Fruit fly (Drosophila melanogaster) whole organism, pupa: ENCODE data around the gene Acn.

Source experiments
- CG10348 ChIP-seq: fragments of 200-800 bp; sonication (Bioruptor generic); IDR thresholded peaks from 2 replicates; pipeline ENCODE4 v1.3.6; 2022; ENCODE audit warnings: missing biosample characterization, missing genetic modification characterization
- CG12605 ChIP-seq: fragments of 200-800 bp; sonication (Bioruptor generic); IDR thresholded peaks from 2 replicates; pipeline ENCODE4 v1.3.6; 2022; ENCODE audit warnings: missing biosample characterization, missing genetic modification characterization
- CG13204 ChIP-seq: fragments of 200-800 bp; sonication (Bioruptor generic); optimal IDR thresholded peaks from 2 replicates; lab custom pipeline; 2018; ENCODE audit warnings: missing biosample characterization, mild to moderate bottlenecking, missing genetic modification characterization, moderate library complexity
- CG14655 ChIP-seq: fragments of 200-800 bp; sonication (Bioruptor generic); optimal IDR thresholded peaks from 3 replicates; lab custom pipeline; 2017; ENCODE audit warnings: mild to moderate bottlenecking, missing biosample characterization, missing genetic modification reagents, missing genetic modification characterization
- CG15710 ChIP-seq: fragments of 200-800 bp; sonication (Bioruptor generic); optimal IDR thresholded peaks from 2 replicates; lab custom pipeline; 2018; ENCODE audit warnings: missing biosample characterization, mild to moderate bottlenecking, missing genetic modification characterization, moderate library complexity
- CG17806 ChIP-seq: fragments of 200-800 bp; sonication (Bioruptor generic); optimal IDR thresholded peaks from 2 replicates; lab custom pipeline; 2018; ENCODE audit warnings: missing biosample characterization, mild to moderate bottlenecking, missing genetic modification characterization, moderate library complexity
- CG32121 ChIP-seq: fragments of 200-800 bp; sonication (Bioruptor generic); IDR thresholded peaks from 2 replicates; pipeline ENCODE4 v1.3.6; 2022; ENCODE audit warnings: missing biosample characterization, missing genetic modification characterization
- CG34367 ChIP-seq: fragments of 200-800 bp; sonication (Bioruptor generic); optimal IDR thresholded peaks from 2 replicates; lab custom pipeline; 2018; ENCODE audit warnings: missing biosample characterization, mild to moderate bottlenecking, missing genetic modification characterization
- CG4496 ChIP-seq: fragments of 200-800 bp; sonication (Bioruptor generic); IDR thresholded peaks from 3 replicates; pipeline ENCODE4 v1.3.6; 2022; ENCODE audit warnings: missing biosample characterization, missing genetic modification characterization
- CG8159 ChIP-seq: fragments of 200-800 bp; sonication (Bioruptor generic); optimal IDR thresholded peaks from 3 replicates; lab custom pipeline; 2018; ENCODE audit warnings: missing biosample characterization, mild to moderate bottlenecking, missing genetic modification characterization, moderate library complexity
- CG8301 ChIP-seq: fragments of 200-800 bp; sonication (Bioruptor generic); optimal IDR thresholded peaks from 2 replicates; lab custom pipeline; 2018; ENCODE audit warnings: missing biosample characterization, mild to moderate bottlenecking, missing genetic modification characterization
- CG9948 ChIP-seq: fragments of 200-800 bp; sonication (Bioruptor generic); optimal IDR thresholded peaks from 2 replicates; lab custom pipeline; 2018; ENCODE audit warnings: missing biosample characterization, mild to moderate bottlenecking, missing genetic modification characterization, moderate library complexity
- D1 ChIP-seq: fragments of 200-800 bp; sonication (Bioruptor generic); optimal IDR thresholded peaks from 2 replicates; lab custom pipeline; 2018; ENCODE audit warnings: missing biosample characterization, mild to moderate bottlenecking, missing genetic modification characterization, moderate library complexity
- EcR ChIP-seq: fragments of 200-800 bp; sonication (Bioruptor generic); optimal IDR thresholded peaks from 3 replicates; lab custom pipeline; 2019; ENCODE audit warnings: missing biosample characterization, missing genetic modification characterization, mild to moderate bottlenecking, moderate library complexity, missing genetic modification reagents
- Ets98B ChIP-seq: fragments of 200-800 bp; sonication (Bioruptor generic); IDR thresholded peaks from 2 replicates; pipeline ENCODE4 v1.3.6; 2022; ENCODE audit warnings: missing biosample characterization, missing genetic modification characterization
- Pif1A ChIP-seq: fragments of 200-800 bp; sonication (Bioruptor generic); optimal IDR thresholded peaks from 3 replicates; lab custom pipeline; 2016; ENCODE audit warnings: missing biosample characterization, missing genetic modification characterization
- Pif1B ChIP-seq: fragments of 200-800 bp; sonication (Bioruptor generic); optimal IDR thresholded peaks from 3 replicates; lab custom pipeline; 2016; ENCODE audit warnings: missing biosample characterization, missing genetic modification characterization
- Snoo ChIP-seq: fragments of 200-800 bp; sonication (Bioruptor generic); optimal IDR thresholded peaks from 3 replicates; lab custom pipeline; 2017; ENCODE audit warnings: missing biosample characterization, mild to moderate bottlenecking, missing genetic modification characterization, inconsistent platforms
- fd96Ca ChIP-seq: fragments of 200-800 bp; sonication (Bioruptor generic); IDR thresholded peaks from 3 replicates; pipeline ENCODE4 v1.3.6; 2022; ENCODE audit warnings: missing biosample characterization, missing genetic modification characterization
- gl ChIP-seq: fragments of 200-800 bp; sonication (Bioruptor generic); optimal IDR thresholded peaks from 2 replicates; lab custom pipeline; 2018; ENCODE audit warnings: missing biosample characterization, mild to moderate bottlenecking, missing genetic modification characterization
- rn ChIP-seq: fragments of 200-800 bp; sonication (Bioruptor generic); IDR thresholded peaks from 2 replicates; pipeline ENCODE4 v1.3.6; 2022; ENCODE audit warnings: missing biosample characterization, missing genetic modification characterization

Acn gene

dm6 chr2L:19071713-19072112, 26.6 kb downstream of the Acn start:
- no peak for TF ChIP-seq rn (GFP tag; lab: Robert Waterston, UW)
- no peak for TF ChIP-seq CG10348 (GFP tag; lab: Robert Waterston, UW)
- no peak for TF ChIP-seq Snoo (tag; lab: Kevin White, UChicago)
- no peak for TF ChIP-seq Pif1B (GFP tag; lab: Kevin White, UChicago)
- no peak for TF ChIP-seq CG9948 (tag; lab: Kevin White, UChicago)
- TF ChIP-seq CG17806 (tag; lab: Kevin White, UChicago): no peak
- TF ChIP-seq EcR: no peak
- no peak for TF ChIP-seq D1
- no peak for TF ChIP-seq CG34367 (tag; lab: Kevin White, UChicago)
- no peak for TF ChIP-seq fd96Ca (GFP tag; lab: Robert Waterston, UW)
- no peak for TF ChIP-seq gl

DNA sequence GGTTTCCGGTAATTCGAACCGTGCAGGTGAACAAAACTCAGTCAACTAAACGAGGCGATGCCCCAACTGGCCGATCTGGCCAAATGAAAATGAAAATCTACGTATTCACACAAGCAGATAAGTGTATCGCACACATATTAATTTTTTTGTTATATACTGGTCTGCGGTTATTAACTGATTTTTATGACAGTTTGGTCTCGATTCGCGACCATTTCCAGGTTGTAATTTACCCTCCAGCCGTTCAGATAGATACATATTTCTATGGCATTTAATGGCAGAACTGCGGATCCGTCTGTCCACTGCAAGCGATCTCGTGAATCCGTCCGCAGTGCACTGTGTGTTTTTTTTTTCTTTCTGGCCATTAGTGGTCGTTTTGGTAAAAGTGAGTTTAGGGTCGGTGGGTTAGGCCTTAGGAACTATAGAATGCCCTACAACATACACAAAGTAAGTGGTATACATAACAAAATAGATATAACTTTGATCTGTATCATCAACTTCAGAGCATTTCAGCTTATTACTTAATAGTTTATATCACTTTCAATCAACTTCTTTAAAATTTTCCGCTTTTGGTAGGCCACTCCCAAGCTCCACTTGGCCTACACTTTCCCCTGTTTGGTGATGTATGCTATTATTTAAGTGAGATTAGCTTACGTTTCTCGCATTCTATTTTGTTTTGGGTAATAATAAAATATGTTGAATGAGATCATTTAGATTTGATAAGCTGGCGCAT, 29.1 kb downstream of the Acn start, which contains the start of gene CG17572:
Gene CG17572, minus strand, starts transcription at position 51 of the 730 bp plus-strand sequence.
- no peak for TF ChIP-seq CG10348 (GFP tag; lab: Robert Waterston, UW)
- no peak for TF ChIP-seq CG8301 (tag; lab: Kevin White, UChicago)
- TF ChIP-seq Ets98B (GFP tag; lab: Robert Waterston, UW): no peak
- no peak for TF ChIP-seq CG12605 (GFP tag; lab: Robert Waterston, UW)
- no peak for TF ChIP-seq CG34367 (tag; lab: Kevin White, UChicago)
- TF ChIP-seq fd96Ca (GFP tag; lab: Robert Waterston, UW): no peak
- no peak for TF ChIP-seq CG15710 (tag; lab: Kevin White, UChicago)
- no peak for TF ChIP-seq rn (GFP tag; lab: Robert Waterston, UW)
- TF ChIP-seq CG17806 (tag; lab: Kevin White, UChicago): no peak
- TF ChIP-seq CG14655 (GFP tag; lab: Kevin White, UChicago): no peak
- TF ChIP-seq CG4496: no peak

DNA sequence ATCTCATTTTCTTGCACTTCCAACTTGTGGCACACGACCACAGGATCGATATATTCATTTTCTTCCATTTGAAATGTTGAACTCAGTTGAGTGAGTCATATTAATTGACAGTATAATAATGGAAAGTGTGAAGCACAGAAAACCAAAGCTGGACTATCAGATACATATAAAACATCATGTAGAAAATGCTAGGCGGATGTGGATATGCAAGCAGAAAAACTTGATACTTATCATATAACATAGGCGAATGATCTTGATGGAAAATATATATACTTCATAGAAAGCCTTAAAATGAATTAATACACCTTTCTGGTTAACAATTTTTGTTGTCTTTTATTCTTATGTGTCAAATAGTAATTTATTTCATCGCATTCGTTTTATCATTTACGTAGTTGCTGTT, 33.8 kb downstream of the Acn start, which contains the start of gene CG10700:
Gene CG10700, minus strand, starts transcription at position 101 of the 400 bp plus-strand sequence.
- no peak for TF ChIP-seq CG8301 (tag; lab: Kevin White, UChicago)
- no peak for TF ChIP-seq fd96Ca (GFP tag; lab: Robert Waterston, UW)
- no peak for TF ChIP-seq Pif1B (GFP tag; lab: Kevin White, UChicago)
- no peak for TF ChIP-seq CG34367 (tag; lab: Kevin White, UChicago)
- no peak for TF ChIP-seq CG4496
- TF ChIP-seq CG15710 (tag; lab: Kevin White, UChicago): no peak
- TF ChIP-seq gl: no peak
- no peak for TF ChIP-seq CG14655 (GFP tag; lab: Kevin White, UChicago)
- TF ChIP-seq CG32121: no peak
- TF ChIP-seq Ets98B (GFP tag; lab: Robert Waterston, UW): no peak
- TF ChIP-seq D1: no peak
- TF ChIP-seq Pif1A (GFP tag; lab: Kevin White, UChicago): no peak
- no peak for TF ChIP-seq CG10348 (GFP tag; lab: Robert Waterston, UW)
- no peak for TF ChIP-seq CG8159 (tag; lab: Kevin White, UChicago)
- no peak for TF ChIP-seq rn (GFP tag; lab: Robert Waterston, UW)
- TF ChIP-seq EcR: no peak

dm6 chr2L:19079742-19080141, 34.6 kb downstream of the Acn start:
- TF ChIP-seq rn (GFP tag; lab: Robert Waterston, UW): no peak
- no peak for TF ChIP-seq gl
- no peak for TF ChIP-seq Pif1A (GFP tag; lab: Kevin White, UChicago)
- no peak for TF ChIP-seq fd96Ca (GFP tag; lab: Robert Waterston, UW)
- no peak for TF ChIP-seq EcR
- TF ChIP-seq CG15710 (tag; lab: Kevin White, UChicago): no peak
- TF ChIP-seq CG34367 (tag; lab: Kevin White, UChicago): no peak
- no peak for TF ChIP-seq CG4496
- TF ChIP-seq Snoo (tag; lab: Kevin White, UChicago): no peak

- TF ChIP-seq CG34367 (tag; lab: Kevin White, UChicago) (no peak), D1 (no peak), rn (GFP tag; lab: Robert Waterston, UW) (no peak), Pif1B (GFP tag; lab: Kevin White, UChicago) (no peak), CG32121 (no peak), CG15710 (tag; lab: Kevin White, UChicago) (no peak), Snoo (tag; lab: Kevin White, UChicago) (no peak), CG17806 (tag; lab: Kevin White, UChicago) (no peak), Ets98B (GFP tag; lab: Robert Waterston, UW) (no peak), fd96Ca (GFP tag; lab: Robert Waterston, UW) (no peak)
Observed at dm6 chr2L:19083320-19083764, 38.2 kb downstream of the Acn start.

DNA sequence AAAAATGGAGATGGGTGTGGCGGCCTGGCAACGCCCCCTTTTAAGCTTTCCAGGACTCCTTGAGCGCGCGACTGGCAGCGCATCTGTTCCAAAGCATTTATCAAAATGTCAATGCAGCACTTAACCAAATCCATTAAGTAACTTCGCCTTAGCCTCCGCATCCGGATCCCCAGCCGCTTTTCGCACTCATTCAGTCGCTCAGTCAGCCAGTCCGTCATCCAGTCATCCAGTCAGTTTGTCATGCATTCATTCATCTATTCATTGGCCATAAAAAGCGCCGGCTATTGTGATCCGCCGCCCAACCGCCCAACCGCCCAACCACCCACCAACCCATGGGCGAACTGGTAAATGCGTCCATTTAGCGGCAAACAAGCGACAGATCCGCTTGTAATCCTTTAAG, 43.7 kb downstream of the Acn start:
- TF ChIP-seq fd96Ca (GFP tag; lab: Robert Waterston, UW): no peak
- TF ChIP-seq rn (GFP tag; lab: Robert Waterston, UW): no peak
- TF ChIP-seq EcR: no peak
- TF ChIP-seq CG13204 (GFP tag; lab: Kevin White, UChicago): no peak
- no peak for TF ChIP-seq Snoo (tag; lab: Kevin White, UChicago)
- TF ChIP-seq CG15710 (tag; lab: Kevin White, UChicago): no peak
- TF ChIP-seq CG34367 (tag; lab: Kevin White, UChicago): no peak
- no peak for TF ChIP-seq Ets98B (GFP tag; lab: Robert Waterston, UW)
- TF ChIP-seq CG14655 (GFP tag; lab: Kevin White, UChicago): no peak
- TF ChIP-seq CG10348 (GFP tag; lab: Robert Waterston, UW): no peak
- no peak for TF ChIP-seq D1
